Worm (Caenorhabditis elegans) whole organism, L4/young adult: ENCODE results near the gene alh-6.

ENCODE experiments used
- W03F9.2 ChIP-seq: fragments of 150-350 bp; optimal IDR thresholded peaks from 2 replicates; lab custom pipeline; 2014; ENCODE audit warnings: missing biosample characterization, missing genetic modification characterization
- dao-5 ChIP-seq: sonication (generic microtip); optimal IDR thresholded peaks from 2 replicates; lab custom pipeline; 2016; ENCODE audit warnings: missing genotype, missing genetic modification characterization, moderate library complexity, missing compliant biosample characterization

- TF ChIP-seq W03F9.2: no peak
- no peak for TF ChIP-seq dao-5 (tag; lab: Kevin White, UChicago)
These were observed 30.1 kb upstream of the alh-6 start for ce11 chrII:1340049-1340448.
